Fruit fly (Drosophila melanogaster) whole organism, pupa: ENCODE data around the gene CG9568.

Source experiments
- CG13204 ChIP-seq: fragments of 200-800 bp; sonication (Bioruptor generic); optimal IDR thresholded peaks from 2 replicates; lab custom pipeline; 2018; ENCODE audit warnings: missing biosample characterization, mild to moderate bottlenecking, missing genetic modification characterization, moderate library complexity
- CG34367 ChIP-seq: fragments of 200-800 bp; sonication (Bioruptor generic); optimal IDR thresholded peaks from 2 replicates; lab custom pipeline; 2018; ENCODE audit warnings: missing biosample characterization, mild to moderate bottlenecking, missing genetic modification characterization
- CG8159 ChIP-seq: fragments of 200-800 bp; sonication (Bioruptor generic); optimal IDR thresholded peaks from 3 replicates; lab custom pipeline; 2018; ENCODE audit warnings: missing biosample characterization, mild to moderate bottlenecking, missing genetic modification characterization, moderate library complexity
- CG8301 ChIP-seq: fragments of 200-800 bp; sonication (Bioruptor generic); optimal IDR thresholded peaks from 2 replicates; lab custom pipeline; 2018; ENCODE audit warnings: missing biosample characterization, mild to moderate bottlenecking, missing genetic modification characterization
- EcR ChIP-seq: fragments of 200-800 bp; sonication (Bioruptor generic); optimal IDR thresholded peaks from 3 replicates; lab custom pipeline; 2019; ENCODE audit warnings: missing biosample characterization, missing genetic modification characterization, mild to moderate bottlenecking, moderate library complexity, missing genetic modification reagents
- Snoo ChIP-seq: fragments of 200-800 bp; sonication (Bioruptor generic); optimal IDR thresholded peaks from 3 replicates; lab custom pipeline; 2017; ENCODE audit warnings: missing biosample characterization, mild to moderate bottlenecking, missing genetic modification characterization, inconsistent platforms
- rn ChIP-seq: fragments of 200-800 bp; sonication (Bioruptor generic); IDR thresholded peaks from 2 replicates; pipeline ENCODE4 v1.3.6; 2022; ENCODE audit warnings: missing biosample characterization, missing genetic modification characterization

DNA sequence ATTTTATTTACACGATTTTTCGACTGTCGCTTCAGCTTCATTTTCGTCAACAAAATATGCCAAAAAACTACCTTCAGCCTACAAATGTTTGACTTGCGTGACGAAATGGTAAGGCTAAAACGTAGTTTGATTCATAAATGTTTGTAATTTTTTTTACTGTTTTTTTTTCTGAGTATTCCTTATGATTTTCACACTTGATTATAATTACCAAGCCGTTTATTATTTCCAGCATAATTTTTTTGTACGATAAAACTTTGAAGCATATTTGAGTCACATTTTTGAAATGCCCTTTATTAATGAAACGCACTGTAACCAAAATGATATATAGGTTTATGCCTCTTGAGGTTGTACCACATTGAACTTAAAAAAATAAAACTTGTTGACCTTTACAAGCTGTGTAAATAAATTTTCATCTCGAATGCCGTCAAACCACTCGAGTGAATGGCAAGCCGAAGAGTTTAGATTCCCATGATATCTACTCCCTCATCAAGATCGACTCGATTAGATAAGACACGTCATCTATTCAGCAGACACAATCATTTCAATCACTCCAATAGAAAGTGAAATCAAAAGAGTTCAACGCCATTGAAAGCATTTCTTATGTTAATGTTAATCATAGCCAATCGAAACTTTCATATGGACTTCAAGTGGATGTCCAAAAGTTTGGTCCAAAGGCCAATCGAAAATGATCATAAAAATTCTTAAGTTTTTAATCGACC, 27.6 kb upstream of the CG9568 start:
- TF ChIP-seq CG8301 (tag; lab: Kevin White, UChicago) (no peak), CG13204 (GFP tag; lab: Kevin White, UChicago) (no peak), Snoo (tag; lab: Kevin White, UChicago) (no peak), EcR (GFP tag; lab: Kevin White, UChicago) (no peak), rn (GFP tag; lab: Robert Waterston, UW) (no peak), CG34367 (tag; lab: Kevin White, UChicago) (no peak), CG8159 (tag; lab: Kevin White, UChicago) (no peak)
